Fruit fly (Drosophila melanogaster): ENCODE measurements around the gene Aven.

DNA sequence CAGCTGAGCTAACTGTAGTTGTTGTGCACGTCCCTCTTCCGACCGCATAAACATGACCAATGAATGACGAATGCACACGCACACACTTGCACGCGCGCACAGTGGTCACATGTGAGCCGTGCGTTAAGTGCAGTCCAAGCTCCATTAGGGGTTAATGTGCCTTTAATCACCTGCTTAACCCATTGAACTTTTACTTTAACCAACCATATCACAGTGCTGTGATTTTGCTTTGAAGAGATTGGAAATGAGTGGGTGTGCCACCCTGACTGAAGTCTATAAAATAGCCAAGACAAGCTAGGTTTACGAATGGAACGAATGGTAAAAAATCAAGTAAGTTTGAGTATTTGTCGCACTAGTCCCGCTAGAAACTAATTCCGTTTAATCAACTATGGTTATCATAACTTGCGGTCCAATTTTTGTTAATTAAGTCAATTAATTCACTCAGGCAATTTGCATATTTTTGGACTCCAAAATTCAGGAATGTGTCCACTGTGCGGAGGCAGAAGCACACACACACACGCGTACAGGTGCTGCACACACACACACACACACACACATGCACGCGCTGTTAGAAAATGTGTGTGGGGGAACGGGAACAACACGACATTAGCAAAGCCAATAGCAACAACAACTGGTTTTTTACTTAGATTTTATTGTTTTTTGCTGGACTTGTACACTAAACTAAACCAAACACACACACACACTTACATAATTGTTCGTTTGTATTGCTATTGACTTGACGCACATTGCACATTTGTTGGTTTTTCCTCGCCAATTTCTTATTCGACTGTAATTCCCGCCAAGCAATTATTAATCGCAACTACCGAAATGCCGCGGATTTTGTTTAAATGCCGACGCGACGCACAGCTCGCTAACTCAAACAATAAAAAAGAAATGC is 38.0 kb downstream of the Aven start:
- TF ChIP-seq CG8478 (optimal IDR thresholded peaks at IDR 0.05) (no peak), CTCF (optimal IDR thresholded peaks at IDR 0.05) (no peak)

Measured in S2 (cell line).